Fruit fly (Drosophila melanogaster) whole organism, prepupa: ENCODE results near the gene Adck5.

Experiments
- Blimp-1 ChIP-seq: fragments of 200-800 bp; sonication (Bioruptor generic); optimal IDR thresholded peaks from 3 replicates; lab custom pipeline; 2017; ENCODE audit warnings: missing biosample characterization, missing genetic modification characterization, mild to moderate bottlenecking, moderate library complexity, missing genetic modification reagents
- CG10631 ChIP-seq: fragments of 200-800 bp; sonication (Bioruptor generic); optimal IDR thresholded peaks from 2 replicates; lab custom pipeline; 2016; ENCODE audit warnings: missing biosample characterization, missing genetic modification characterization
- CG10669 ChIP-seq: fragments of 200-800 bp; sonication (Bioruptor generic); optimal IDR thresholded peaks from 3 replicates; lab custom pipeline; 2018; ENCODE audit warnings: missing biosample characterization, mild to moderate bottlenecking, missing genetic modification characterization, moderate library complexity
- CG11294 ChIP-seq: fragments of 200-800 bp; sonication (Bioruptor generic); IDR thresholded peaks from 2 replicates; pipeline ENCODE4 v1.3.6; 2022; ENCODE audit warnings: missing biosample characterization, missing genetic modification characterization
- CG11762 ChIP-seq: fragments of 200-800 bp; sonication (Bioruptor generic); optimal IDR thresholded peaks from 3 replicates; lab custom pipeline; 2016; ENCODE audit warnings: missing biosample characterization, missing genetic modification characterization; ENCODE audit not compliant: insufficient read depth
- CG11902 ChIP-seq: fragments of 200-800 bp; sonication (Bioruptor generic); optimal IDR thresholded peaks from 3 replicates; lab custom pipeline; 2016; ENCODE audit warnings: missing biosample characterization, missing genetic modification characterization
- CG15336 ChIP-seq: fragments of 200-800 bp; sonication (Bioruptor generic); IDR thresholded peaks from 2 replicates; pipeline ENCODE4 v1.3.6; 2022; ENCODE audit warnings: missing biosample characterization, missing genetic modification characterization
- CG16779 ChIP-seq: fragments of 200-800 bp; sonication (Bioruptor generic); optimal IDR thresholded peaks from 3 replicates; lab custom pipeline; 2017; ENCODE audit warnings: missing biosample characterization, mild to moderate bottlenecking, missing genetic modification characterization
- CG3032 ChIP-seq: fragments of 200-800 bp; optimal IDR thresholded peaks from 2 replicates; lab custom pipeline; 2019; ENCODE audit warnings: missing biosample characterization, mild to moderate bottlenecking, missing genetic modification characterization, moderate library complexity
- CG31627 ChIP-seq: fragments of 200-800 bp; sonication (Bioruptor generic); optimal IDR thresholded peaks from 3 replicates; lab custom pipeline; 2016; ENCODE audit warnings: missing biosample characterization, missing genetic modification characterization
- CG32006 ChIP-seq: fragments of 200-800 bp; sonication (Bioruptor generic); optimal IDR thresholded peaks from 3 replicates; lab custom pipeline; 2017; ENCODE audit warnings: missing biosample characterization, mild to moderate bottlenecking, missing genetic modification characterization
- CG3919 ChIP-seq: fragments of 200-800 bp; sonication (Bioruptor generic); optimal IDR thresholded peaks from 3 replicates; lab custom pipeline; 2016; ENCODE audit warnings: missing biosample characterization, missing genetic modification characterization
- CG4318 ChIP-seq: fragments of 200-800 bp; sonication (Bioruptor generic); optimal IDR thresholded peaks from 3 replicates; lab custom pipeline; 2017; ENCODE audit warnings: missing biosample characterization, mild to moderate bottlenecking, missing genetic modification characterization
- CG6163 ChIP-seq: fragments of 200-800 bp; sonication (Bioruptor generic); IDR thresholded peaks from 3 replicates; pipeline ENCODE4 v1.3.6; 2022; ENCODE audit warnings: missing biosample characterization, missing genetic modification characterization
- CG6792 ChIP-seq: fragments of 200-800 bp; sonication (Bioruptor generic); optimal IDR thresholded peaks from 3 replicates; lab custom pipeline; 2016; ENCODE audit warnings: missing biosample characterization, missing genetic modification characterization
- CG6808 ChIP-seq: fragments of 200-800 bp; sonication (Bioruptor generic); optimal IDR thresholded peaks from 3 replicates; lab custom pipeline; 2017; ENCODE audit warnings: missing biosample characterization, missing genetic modification characterization, mild to moderate bottlenecking, moderate library complexity, missing genetic modification reagents
- CG8119 ChIP-seq: fragments of 200-800 bp; sonication (Bioruptor generic); IDR thresholded peaks from 3 replicates; pipeline ENCODE4 v1.3.6; 2022; ENCODE audit warnings: missing biosample characterization, missing genetic modification characterization
- CG8319 ChIP-seq: fragments of 200-800 bp; sonication (Bioruptor generic); optimal IDR thresholded peaks from 3 replicates; lab custom pipeline; 2016; ENCODE audit warnings: missing biosample characterization, missing genetic modification characterization
- CG8632 ChIP-seq: fragments of 200-800 bp; sonication (Bioruptor generic); optimal IDR thresholded peaks from 3 replicates; lab custom pipeline; 2016; ENCODE audit warnings: missing biosample characterization, missing genetic modification characterization
- CG9139 ChIP-seq: fragments of 200-800 bp; sonication (Bioruptor generic); optimal IDR thresholded peaks from 3 replicates; lab custom pipeline; 2017; ENCODE audit warnings: missing biosample characterization, mild to moderate bottlenecking, missing genetic modification characterization
- Eip75B ChIP-seq: fragments of 200-800 bp; sonication (Bioruptor generic); optimal IDR thresholded peaks from 3 replicates; lab custom pipeline; 2016; ENCODE audit warnings: missing biosample characterization, missing genetic modification characterization
- Eip78C ChIP-seq: fragments of 200-800 bp; sonication (Bioruptor generic); peaks from one replicate; lab custom pipeline; 2016; ENCODE audit warnings: missing biosample characterization, missing genetic modification characterization
- Eip93F ChIP-seq: fragments of 200-800 bp; sonication (Bioruptor generic); optimal IDR thresholded peaks from 2 replicates; lab custom pipeline; 2016; ENCODE audit warnings: missing biosample characterization, mild to moderate bottlenecking, missing genetic modification characterization
- Ets21C ChIP-seq: fragments of 200-800 bp; sonication (Bioruptor generic); optimal IDR thresholded peaks from 3 replicates; lab custom pipeline; 2016; ENCODE audit warnings: missing biosample characterization, missing genetic modification characterization
- Ets96B ChIP-seq: fragments of 200-800 bp; optimal IDR thresholded peaks from 2 replicates; lab custom pipeline; 2019; ENCODE audit warnings: missing biosample characterization, mild to moderate bottlenecking, missing genetic modification characterization, moderate library complexity
- Gug ChIP-seq: fragments of 200-800 bp; sonication (Bioruptor generic); IDR thresholded peaks from 2 replicates; pipeline ENCODE4 v1.3.6; 2022; ENCODE audit warnings: missing biosample characterization, missing genetic modification characterization
- Hr39 ChIP-seq: fragments of 200-800 bp; sonication (Bioruptor generic); optimal IDR thresholded peaks from 2 replicates; lab custom pipeline; 2016; ENCODE audit warnings: missing biosample characterization, missing genetic modification characterization
- Hr4 ChIP-seq: fragments of 200-800 bp; sonication (Bioruptor generic); optimal IDR thresholded peaks from 3 replicates; lab custom pipeline; 2016; ENCODE audit warnings: missing biosample characterization, missing genetic modification characterization
- Lpt ChIP-seq: fragments of 200-800 bp; sonication (Bioruptor generic); optimal IDR thresholded peaks from 3 replicates; lab custom pipeline; 2016; ENCODE audit warnings: missing biosample characterization, missing genetic modification characterization
- Met ChIP-seq: fragments of 200-800 bp; sonication (Bioruptor generic); optimal IDR thresholded peaks from 3 replicates; lab custom pipeline; 2016; ENCODE audit warnings: missing biosample characterization, missing genetic modification characterization
- OdsH ChIP-seq: fragments of 200-800 bp; sonication (Bioruptor generic); optimal IDR thresholded peaks from 3 replicates; lab custom pipeline; 2016; ENCODE audit warnings: missing biosample characterization, missing genetic modification characterization
- Sox102F ChIP-seq: fragments of 200-800 bp; sonication (Bioruptor generic); optimal IDR thresholded peaks from 2 replicates; lab custom pipeline; 2016; ENCODE audit warnings: missing biosample characterization, mild to moderate bottlenecking, missing genetic modification characterization
- Sox14 ChIP-seq: fragments of 200-800 bp; sonication (Bioruptor generic); optimal IDR thresholded peaks from 3 replicates; lab custom pipeline; 2016; ENCODE audit warnings: missing biosample characterization, missing genetic modification characterization
- Sox15 ChIP-seq: fragments of 200-800 bp; sonication (Bioruptor generic); optimal IDR thresholded peaks from 3 replicates; lab custom pipeline; 2016; ENCODE audit warnings: missing biosample characterization, missing genetic modification characterization
- achi ChIP-seq: fragments of 200-800 bp; sonication (Bioruptor generic); optimal IDR thresholded peaks from 3 replicates; lab custom pipeline; 2016; ENCODE audit warnings: missing biosample characterization, missing genetic modification characterization
- acj6 ChIP-seq: fragments of 200-800 bp; sonication (Bioruptor generic); optimal IDR thresholded peaks from 3 replicates; lab custom pipeline; 2016; ENCODE audit warnings: missing biosample characterization, missing genetic modification characterization
- dac ChIP-seq: fragments of 200-800 bp; sonication (Bioruptor generic); optimal IDR thresholded peaks from 2 replicates; lab custom pipeline; 2017; ENCODE audit warnings: missing biosample characterization, mild to moderate bottlenecking, missing genetic modification characterization
- eg ChIP-seq: fragments of 200-800 bp; sonication (Bioruptor generic); IDR thresholded peaks from 3 replicates; pipeline ENCODE4 v1.3.6; 2022; ENCODE audit warnings: missing biosample characterization, missing genetic modification characterization
- esn ChIP-seq: fragments of 200-800 bp; sonication (Bioruptor generic); optimal IDR thresholded peaks from 2 replicates; lab custom pipeline; 2016; ENCODE audit warnings: missing biosample characterization, mild to moderate bottlenecking, missing genetic modification characterization, moderate library complexity
- fd59A ChIP-seq: fragments of 200-800 bp; sonication (Bioruptor generic); optimal IDR thresholded peaks from 2 replicates; lab custom pipeline; 2017; ENCODE audit warnings: missing biosample characterization, mild to moderate bottlenecking, missing genetic modification characterization, missing genetic modification reagents
- fd85E ChIP-seq: fragments of 200-800 bp; sonication (Bioruptor generic); optimal IDR thresholded peaks from 3 replicates; lab custom pipeline; 2016; ENCODE audit warnings: missing biosample characterization, missing genetic modification characterization
- fkh ChIP-seq: fragments of 200-800 bp; sonication (Bioruptor generic); optimal IDR thresholded peaks from 3 replicates; lab custom pipeline; 2017; ENCODE audit warnings: missing biosample characterization, mild to moderate bottlenecking, missing genetic modification characterization, moderate library complexity
- lz ChIP-seq: fragments of 200-800 bp; sonication (Bioruptor generic); optimal IDR thresholded peaks from 3 replicates; lab custom pipeline; 2016; ENCODE audit warnings: missing biosample characterization, missing genetic modification characterization
- net ChIP-seq: fragments of 200-800 bp; sonication (Bioruptor generic); optimal IDR thresholded peaks from 3 replicates; lab custom pipeline; 2016; ENCODE audit warnings: missing biosample characterization, missing genetic modification characterization
- pdm3 ChIP-seq: fragments of 200-800 bp; sonication (Bioruptor generic); optimal IDR thresholded peaks from 3 replicates; lab custom pipeline; 2016; ENCODE audit warnings: missing biosample characterization, missing genetic modification characterization
- salr ChIP-seq, 2 experiments: fragments of 200-800 bp; sonication (Bioruptor generic); optimal IDR thresholded peaks; 3 replicates each; lab custom pipeline; 2016 to 2018; ENCODE audit warnings: missing biosample characterization in 2 of 2, missing genetic modification characterization in 2 of 2, mild to moderate bottlenecking in 1 of 2
- svp ChIP-seq: fragments of 200-800 bp; sonication (Bioruptor generic); peaks from one replicate; lab custom pipeline; 2016; ENCODE audit warnings: missing biosample characterization, missing genetic modification characterization
- topi ChIP-seq: fragments of 200-800 bp; sonication (Bioruptor generic); optimal IDR thresholded peaks from 3 replicates; lab custom pipeline; 2016; ENCODE audit warnings: missing biosample characterization, missing genetic modification characterization
- vri ChIP-seq: fragments of 200-800 bp; sonication (Bioruptor generic); optimal IDR thresholded peaks from 3 replicates; lab custom pipeline; 2016; ENCODE audit warnings: missing biosample characterization, mild to moderate bottlenecking, missing genetic modification characterization

Gene Adck5

DNA sequence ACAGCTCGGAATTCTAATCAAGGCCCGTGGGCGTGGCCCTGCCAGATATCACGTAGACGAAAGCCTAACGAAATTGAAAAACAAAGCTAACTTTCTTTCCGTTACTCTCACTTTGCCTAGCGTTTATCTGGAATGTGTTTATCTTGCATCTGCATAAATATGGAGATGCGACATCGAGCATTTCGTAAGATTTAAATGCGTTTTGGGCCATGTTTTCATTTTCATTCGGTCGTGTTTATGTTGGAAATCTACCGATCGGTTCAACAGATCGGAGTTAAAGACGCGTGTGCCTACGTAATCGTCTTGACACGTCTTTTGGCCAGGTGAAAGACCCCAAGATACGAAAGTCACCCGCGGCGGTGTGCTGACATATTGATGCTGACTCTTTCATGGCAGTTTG lies 21.9 kb upstream of the Adck5 start:
- TF ChIP-seq Gug (GFP tag; lab: Robert Waterston, UW), result no peak
- no peak for TF ChIP-seq dac (GFP tag; lab: Kevin White, UChicago)
- TF ChIP-seq fkh, result no peak

DNA sequence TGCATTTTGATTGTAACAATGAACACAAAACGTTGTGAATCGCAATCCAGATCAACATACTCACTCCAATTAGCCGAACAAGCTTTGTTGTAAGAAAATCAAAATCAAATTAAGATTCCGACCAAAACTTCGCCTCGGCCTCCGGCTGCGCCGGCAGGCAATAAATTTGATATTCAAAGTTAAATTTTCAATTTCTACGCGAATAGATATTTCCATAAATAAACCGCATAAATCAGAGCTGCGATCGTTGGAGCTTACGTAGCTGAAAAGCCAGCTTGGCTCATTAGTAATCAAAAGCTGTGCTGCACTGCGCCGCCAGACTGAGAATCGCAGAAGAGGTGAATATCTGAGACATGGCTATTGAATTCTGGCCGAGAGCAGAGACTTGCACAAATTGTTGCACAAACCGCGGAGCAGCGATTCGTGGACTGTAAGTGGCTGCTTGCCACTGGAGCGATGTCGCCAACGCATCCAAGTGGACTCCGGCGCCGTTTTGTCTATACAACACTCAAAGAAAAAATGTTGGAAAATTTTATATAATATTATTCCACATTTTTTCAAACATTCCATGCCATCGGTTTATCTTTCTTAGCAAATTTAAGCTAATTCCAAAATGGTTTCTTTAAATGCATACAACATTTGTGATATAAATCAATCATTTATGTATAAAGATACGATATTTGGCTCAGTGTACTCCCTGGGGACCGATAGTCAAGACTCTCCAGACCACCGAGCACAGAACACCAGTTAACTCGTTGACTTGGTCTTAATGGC lies 21.0 kb upstream of the Adck5 start:
- TF ChIP-seq Hr4 (GFP tag; lab: Kevin White, UChicago), result peak; percentile 70
- TF ChIP-seq CG8119 (GFP tag; lab: Robert Waterston, UW), result peak; percentile 89
- no peak for TF ChIP-seq CG11902 (GFP tag; lab: Kevin White, UChicago)
- TF ChIP-seq CG6792 (GFP tag; lab: Kevin White, UChicago), result peak; percentile 19
- TF ChIP-seq Sox102F (GFP tag; lab: Kevin White, UChicago), result no peak
- TF ChIP-seq CG10669 (GFP tag; lab: Kevin White, UChicago), result peak; percentile 85
- peak; percentile 63 for TF ChIP-seq Eip75B (GFP tag; lab: Kevin White, UChicago)
- peak; percentile 77 for TF ChIP-seq CG10631 (GFP tag; lab: Kevin White, UChicago)
- no peak for TF ChIP-seq topi (GFP tag; lab: Kevin White, UChicago)
- peak; percentile 51 for TF ChIP-seq CG16779 (tag; lab: Kevin White, UChicago)
- no peak for TF ChIP-seq Blimp-1 (GFP tag; lab: Kevin White, UChicago)
- TF ChIP-seq CG3032, result peak; percentile 81
- no peak for TF ChIP-seq Ets21C (GFP tag; lab: Kevin White, UChicago)
- no peak for TF ChIP-seq svp
- no peak for TF ChIP-seq vri
- TF ChIP-seq eg (GFP tag; lab: Robert Waterston, UW), result peak; percentile 67; the same call in 2 of the 3 replicates
- no peak for TF ChIP-seq fkh
- TF ChIP-seq Sox15 (GFP tag; lab: Kevin White, UChicago), result no peak
- TF ChIP-seq CG11762 (GFP tag; lab: Kevin White, UChicago), result peak; percentile 41
- peak; percentile 73 for TF ChIP-seq achi
- TF ChIP-seq Lpt (GFP tag; lab: Kevin White, UChicago), result peak; percentile 70
- TF ChIP-seq CG3919 (GFP tag; lab: Kevin White, UChicago), result peak; percentile 82
- no peak for TF ChIP-seq dac (GFP tag; lab: Kevin White, UChicago)
- TF ChIP-seq pdm3 (GFP tag; lab: Kevin White, UChicago), result peak; percentile 57
- TF ChIP-seq fd59A, result peak; percentile 69
- TF ChIP-seq Met, result no peak
- TF ChIP-seq lz (GFP tag; lab: Kevin White, UChicago), result no peak
- TF ChIP-seq Ets96B (tag; lab: Kevin White, UChicago), result peak; percentile 88
- TF ChIP-seq net (GFP tag; lab: Kevin White, UChicago), result peak; percentile 60
- TF ChIP-seq salr (GFP tag; optimal IDR thresholded peaks at IDR 0.05; lab: Kevin White, UChicago), result peak; percentile 22 to 74
- no peak for TF ChIP-seq CG8319
- no peak for TF ChIP-seq esn (GFP tag; lab: Kevin White, UChicago)
- peak; percentile 84 for TF ChIP-seq Eip78C
- TF ChIP-seq CG11294, result 0 out of 2 replicates have a peak, but pooled peaks have one; percentile 54
- TF ChIP-seq CG8632 (GFP tag; lab: Kevin White, UChicago), result peak; percentile 37
- TF ChIP-seq CG15336, result peak; percentile 87
- TF ChIP-seq Sox14 (GFP tag; lab: Kevin White, UChicago), result peak; percentile 56
- peak; percentile 63 for TF ChIP-seq OdsH (GFP tag; lab: Kevin White, UChicago)
- TF ChIP-seq CG6808 (GFP tag; lab: Kevin White, UChicago), result peak; percentile 84
- TF ChIP-seq Gug (GFP tag; lab: Robert Waterston, UW), result no peak; the same call in 1 of the 2 replicates
- TF ChIP-seq CG31627 (GFP tag; lab: Kevin White, UChicago), result no peak
- peak; percentile 62 for TF ChIP-seq CG9139
- TF ChIP-seq CG4318 (GFP tag; lab: Kevin White, UChicago), result peak; percentile 60
- TF ChIP-seq CG32006 (GFP tag; lab: Kevin White, UChicago), result peak; percentile 82
- peak; percentile 60 for TF ChIP-seq acj6 (GFP tag; lab: Kevin White, UChicago)
- no peak for TF ChIP-seq Eip93F (GFP tag; lab: Kevin White, UChicago)
- TF ChIP-seq fd85E (GFP tag; lab: Kevin White, UChicago), result no peak
- TF ChIP-seq CG6163, result peak; percentile 85
- TF ChIP-seq Hr39 (GFP tag; lab: Kevin White, UChicago), result no peak
